2 fruit fly cellular contexts compared by ENCODE assay signal in genomic region chr3L:20448773-20449172, dm6.
TF ChIP-seq lines count a peak whose summit lies in the region.

No protein-coding gene starts in this region.

- TF ChIP-seq CTCF in whole organism, embryonic (GFP tag; optimal IDR thresholded peaks at IDR 0.05; lab: Kevin White, UChicago): no peak

TF ChIP-seq in whole organism, embryonic, 481 proteins besides CTCF, POLR2A, EP300 and RAD21:
- TF ChIP-seq CG4360 (GFP tag; IDR thresholded peaks at IDR 0.05; lab: Robert Waterston, UW) (peak; percentile 58; the same call in 1 of the 2 replicates), disco-r (GFP tag; optimal IDR thresholded peaks at IDR 0.05; lab: Kevin White, UChicago) (no peak), chinmo (GFP tag; IDR thresholded peaks at IDR 0.05; lab: Robert Waterston, UW; ENCODE audit: partially characterized antibody) (0 out of 4 replicates have a peak, but pooled peaks have one; percentile 30), CG13894 (tag; optimal IDR thresholded peaks at IDR 0.05; lab: Kevin White, UChicago) (no peak), sens (GFP tag; lab: Kevin White, UChicago) (peak; percentile 22), Pdp1 (GFP tag; optimal IDR thresholded peaks at IDR 0.05; lab: Kevin White, UChicago) (peak in 1 of 2 experiments; percentile 56), CG2202 (tag; optimal IDR thresholded peaks at IDR 0.05; lab: Kevin White, UChicago) (no peak), Sry-β (GFP tag; optimal IDR thresholded peaks at IDR 0.05; lab: Kevin White, UChicago) (no peak)

TF ChIP-seq in whole organism, prepupa, 60 proteins besides CTCF, POLR2A, EP300 and RAD21:
- no peak for TF ChIP-seq CG6163 (GFP tag; IDR thresholded peaks at IDR 0.05; lab: Robert Waterston, UW)
- no peak for TF ChIP-seq Met (GFP tag; optimal IDR thresholded peaks at IDR 0.05; lab: Kevin White, UChicago)
- no peak for TF ChIP-seq achi (GFP tag; optimal IDR thresholded peaks at IDR 0.05; lab: Kevin White, UChicago)
- TF ChIP-seq CG11902 (GFP tag; optimal IDR thresholded peaks at IDR 0.05; lab: Kevin White, UChicago): no peak
- peak; percentile 49 for TF ChIP-seq svp (GFP tag; lab: Kevin White, UChicago)
